Fruit fly (Drosophila melanogaster): Measurements from ENCODE around the gene psidin.

Gene psidin

dm6 chr3R:19998418-19998817 is 23.1 kb upstream of the psidin start (continued):
- no peak for TF ChIP-seq corto (GFP tag; optimal IDR thresholded peaks at IDR 0.05)
- no peak for TF ChIP-seq Stat92E (GFP tag; optimal IDR thresholded peaks at IDR 0.05)
- no peak for TF ChIP-seq CG6854 (GFP tag; optimal IDR thresholded peaks at IDR 0.05)
- TF ChIP-seq CG6689 (GFP tag; IDR thresholded peaks at IDR 0.05), result peak; percentile 75
- TF ChIP-seq HLH3B (GFP tag; IDR thresholded peaks at IDR 0.05), result peak; percentile 85
- no peak for TF ChIP-seq psq (GFP tag; optimal IDR thresholded peaks at IDR 0.05)
- TF ChIP-seq rib (GFP tag; IDR thresholded peaks at IDR 0.05), result no peak
- TF ChIP-seq sna (GFP tag; IDR thresholded peaks at IDR 0.05; ENCODE audit: partially characterized antibody), result no peak
- peak; percentile 32 for TF ChIP-seq Mad (GFP tag; optimal IDR thresholded peaks at IDR 0.05)
- peak; percentile 38; the same call in 1 of the 2 replicates for TF ChIP-seq danr (GFP tag; IDR thresholded peaks at IDR 0.05)
- TF ChIP-seq Blimp-1 (GFP tag; optimal IDR thresholded peaks at IDR 0.05), result peak; percentile 86
- no peak for TF ChIP-seq CG7963 (GFP tag; IDR thresholded peaks at IDR 0.05; ENCODE audit: partially characterized antibody)
- TF ChIP-seq Taf1 (GFP tag; IDR thresholded peaks at IDR 0.05), result 0 out of 2 replicates have a peak, but pooled peaks have one; percentile 10
- TF ChIP-seq crol (GFP tag; IDR thresholded peaks at IDR 0.05), result peak; percentile 13; the same call in 1 of the 2 replicates
- peak; percentile 81 for TF ChIP-seq jumu (GFP tag; optimal IDR thresholded peaks at IDR 0.05)
- peak; percentile 77; the same call in 1 of the 3 replicates for TF ChIP-seq CG2199 (GFP tag; IDR thresholded peaks at IDR 0.05)
- TF ChIP-seq CG7357 (GFP tag; IDR thresholded peaks at IDR 0.05), result peak; percentile 52; the same call in 1 of the 3 replicates
- peak; percentile 32 for TF ChIP-seq Lhr (GFP tag; optimal IDR thresholded peaks at IDR 0.05)
- TF ChIP-seq HLH4C (GFP tag; IDR thresholded peaks at IDR 0.05; ENCODE audit: partially characterized antibody), result no peak
- peak; percentile 69 for TF ChIP-seq esg (GFP tag; conservative IDR thresholded peaks at IDR 0.05)
- TF ChIP-seq CG17568 (GFP tag; optimal IDR thresholded peaks at IDR 0.05), result peak; percentile 60
- TF ChIP-seq CG16863 (GFP tag; optimal IDR thresholded peaks at IDR 0.05), result peak; percentile 80
- no peak for TF ChIP-seq CG16813 (GFP tag; IDR thresholded peaks at IDR 0.05; ENCODE audit: partially characterized antibody)
- no peak for TF ChIP-seq hkb (optimal IDR thresholded peaks at IDR 0.05)
- TF ChIP-seq hkb (GFP tag; IDR thresholded peaks at IDR 0.05), result peak; percentile 68
- TF ChIP-seq Tbp (GFP tag; optimal IDR thresholded peaks at IDR 0.05), result no peak
- no peak for TF ChIP-seq p53 (GFP tag; optimal IDR thresholded peaks at IDR 0.05)
- peak; percentile 52 for TF ChIP-seq CG10147 (GFP tag; optimal IDR thresholded peaks at IDR 0.05)
- TF ChIP-seq nerfin-1 (tag; optimal IDR thresholded peaks at IDR 0.05), result peak; percentile 65
- peak; percentile 74 for TF ChIP-seq Side (GFP tag; optimal IDR thresholded peaks at IDR 0.05)
- peak; percentile 66 for TF ChIP-seq Awh (GFP tag; IDR thresholded peaks at IDR 0.05)
- no peak for TF ChIP-seq HmgD (GFP tag; optimal IDR thresholded peaks at IDR 0.05)
- peak; percentile 80 for TF ChIP-seq CG15601 (tag; optimal IDR thresholded peaks at IDR 0.05)
- no peak for TF ChIP-seq Nf-YC (tag; optimal IDR thresholded peaks at IDR 0.05)
- no peak for TF ChIP-seq CG14860 (GFP tag; IDR thresholded peaks at IDR 0.05; ENCODE audit: partially characterized antibody)
- TF ChIP-seq CG9797 (GFP tag; optimal IDR thresholded peaks at IDR 0.05), result no peak
- TF ChIP-seq slou (GFP tag; optimal IDR thresholded peaks at IDR 0.05), result no peak
- TF ChIP-seq CG4328 (GFP tag; optimal IDR thresholded peaks at IDR 0.05), result no peak
- TF ChIP-seq E2f2 (GFP tag; IDR thresholded peaks at IDR 0.05), result no peak
- peak; percentile 78 for TF ChIP-seq Xbp1 (GFP tag; optimal IDR thresholded peaks at IDR 0.05)
- 0 out of 2 replicates have a peak, but pooled peaks have one; percentile 10 for TF ChIP-seq gt (GFP tag; IDR thresholded peaks at IDR 0.05)
- TF ChIP-seq CG15269 (tag; optimal IDR thresholded peaks at IDR 0.05), result peak; percentile 63
- TF ChIP-seq Hsf (GFP tag; optimal IDR thresholded peaks at IDR 0.05), result peak; percentile 67
- peak; percentile 75 for TF ChIP-seq CG7839 (tag; optimal IDR thresholded peaks at IDR 0.05)
- TF ChIP-seq B-H2 (GFP tag; optimal IDR thresholded peaks at IDR 0.05), result no peak
- peak; percentile 16 for TF ChIP-seq HmgZ (tag; optimal IDR thresholded peaks at IDR 0.05)
- no peak for TF ChIP-seq HLHmδ (GFP tag; optimal IDR thresholded peaks at IDR 0.05)
- TF ChIP-seq CG34422 (GFP tag; IDR thresholded peaks at IDR 0.05), result no peak; the same call in none of the 3 replicates
- TF ChIP-seq wdn (GFP tag; IDR thresholded peaks at IDR 0.05), result peak; percentile 10; the same call in 1 of the 2 replicates
- TF ChIP-seq CG18262 (tag; optimal IDR thresholded peaks at IDR 0.05), result peak; percentile 83

All from whole organism, embryonic.